In genomic region chr3L:640324-640974, dm6 we compare ENCODE assay signal across 5 fruit fly cellular contexts.
A peak's percentile ranks its signal among the peaks of the same experiment; 100 is the strongest.
TF ChIP-seq lines count a peak whose summit lies in the region.

No protein-coding gene starts in this region.

- TF ChIP-seq CTCF in whole organism, embryonic (GFP tag; optimal IDR thresholded peaks at IDR 0.05; lab: Kevin White, UChicago), result peak; percentile 33

TF ChIP-seq in whole organism, adult, 20 proteins besides CTCF, POLR2A, EP300 and RAD21 (continues in another document):
- TF ChIP-seq cnc (optimal IDR thresholded peaks at IDR 0.05; lab: Kevin White, UChicago) (no peak), CG5204 (GFP tag; optimal IDR thresholded peaks at IDR 0.05; lab: Kevin White, UChicago) (no peak), Hr96 (GFP tag; optimal IDR thresholded peaks at IDR 0.05; lab: Kevin White, UChicago) (peak; percentile 56), Clk (GFP tag; optimal IDR thresholded peaks at IDR 0.05; lab: Kevin White, UChicago) (no peak), CG1620 (GFP tag; optimal IDR thresholded peaks at IDR 0.05; lab: Kevin White, UChicago) (peak; percentile 67), Crg-1 (GFP tag; optimal IDR thresholded peaks at IDR 0.05; lab: Kevin White, UChicago) (peak; percentile 22), CG7101 (tag; optimal IDR thresholded peaks at IDR 0.05; lab: Kevin White, UChicago) (peak; percentile 69), tj (GFP tag; optimal IDR thresholded peaks at IDR 0.05; lab: Kevin White, UChicago) (peak; percentile 97), kay (GFP tag; lab: Kevin White, UChicago; ENCODE audit: borderline replicate concordance) (no peak), CG7045 (GFP tag; optimal IDR thresholded peaks at IDR 0.05; lab: Kevin White, UChicago) (no peak), cic (GFP tag; optimal IDR thresholded peaks at IDR 0.05; lab: Kevin White, UChicago) (no peak), toe (GFP tag; optimal IDR thresholded peaks at IDR 0.05; lab: Kevin White, UChicago) (no peak), CG12768 (GFP tag; optimal IDR thresholded peaks at IDR 0.05; lab: Kevin White, UChicago) (no peak), CG33017 (tag; optimal IDR thresholded peaks at IDR 0.05; lab: Kevin White, UChicago) (no peak), Mnt (GFP tag; optimal IDR thresholded peaks at IDR 0.05; lab: Kevin White, UChicago) (peak; percentile 32), CG14711 (tag; optimal IDR thresholded peaks at IDR 0.05; lab: Kevin White, UChicago) (peak; percentile 72), pad (GFP tag; optimal IDR thresholded peaks at IDR 0.05; lab: Kevin White, UChicago) (peak; percentile 81), ovo (GFP tag; optimal IDR thresholded peaks at IDR 0.05; lab: Kevin White, UChicago) (peak; percentile 81), bab1 (GFP tag; optimal IDR thresholded peaks at IDR 0.05; lab: Kevin White, UChicago) (peak; percentile 79)

TF ChIP-seq in whole organism, embryonic, 481 proteins besides CTCF, POLR2A, EP300 and RAD21 (continues in another document):
- TF ChIP-seq CHES-1-like (GFP tag; optimal IDR thresholded peaks at IDR 0.05; lab: Kevin White, UChicago) (peak; percentile 77), Sry-β (GFP tag; optimal IDR thresholded peaks at IDR 0.05; lab: Kevin White, UChicago) (no peak), CG1024 (GFP tag; IDR thresholded peaks at IDR 0.05; lab: Robert Waterston, UW) (peak; percentile 72), lilli (GFP tag; optimal IDR thresholded peaks at IDR 0.05; lab: Kevin White, UChicago) (peak; percentile 80), p53 (GFP tag; optimal IDR thresholded peaks at IDR 0.05; lab: Kevin White, UChicago) (peak; percentile 74), CG3847 (GFP tag; IDR thresholded peaks at IDR 0.05; lab: Robert Waterston, UW) (peak; percentile 61), Meics (GFP tag; optimal IDR thresholded peaks at IDR 0.05; lab: Kevin White, UChicago) (peak; percentile 79), ash1 (GFP tag; optimal IDR thresholded peaks at IDR 0.05; lab: Kevin White, UChicago) (no peak), CG10462 (GFP tag; optimal IDR thresholded peaks at IDR 0.05; lab: Kevin White, UChicago) (peak; percentile 80), zen (tag; optimal IDR thresholded peaks at IDR 0.05; lab: Kevin White, UChicago) (peak; percentile 94), abd-A (tag; optimal IDR thresholded peaks at IDR 0.05; lab: Kevin White, UChicago) (no peak), Dbx (GFP tag; IDR thresholded peaks at IDR 0.05; lab: Robert Waterston, UW) (peak; percentile 61; the same call in 1 of the 3 replicates), CG10274 (GFP tag; optimal IDR thresholded peaks at IDR 0.05; lab: Kevin White, UChicago) (no peak), CG3726 (GFP tag; IDR thresholded peaks at IDR 0.05; lab: Robert Waterston, UW) (peak; percentile 59; the same call in 1 of the 3 replicates), sim (GFP tag; IDR thresholded peaks at IDR 0.05; lab: Robert Waterston, UW) (peak; percentile 76), so (GFP tag; IDR thresholded peaks at IDR 0.05; lab: Robert Waterston, UW) (peak; percentile 73), GATAe (GFP tag; conservative IDR thresholded peaks at IDR 0.05; lab: Robert Waterston, UW) (no peak), CG4617 (GFP tag; optimal IDR thresholded peaks at IDR 0.05; lab: Kevin White, UChicago; ENCODE audit: borderline replicate concordance) (peak; percentile 40)

TF ChIP-seq in whole organism, prepupa, 60 proteins besides CTCF, POLR2A, EP300 and RAD21 (continues in another document):
- TF ChIP-seq fd59A (GFP tag; optimal IDR thresholded peaks at IDR 0.05; lab: Kevin White, UChicago) (peak; percentile 92), CG32006 (GFP tag; optimal IDR thresholded peaks at IDR 0.05; lab: Kevin White, UChicago) (peak; percentile 90), CG11902 (GFP tag; optimal IDR thresholded peaks at IDR 0.05; lab: Kevin White, UChicago) (peak; percentile 87), CG6163 (GFP tag; IDR thresholded peaks at IDR 0.05; lab: Robert Waterston, UW) (peak; percentile 92), vri (GFP tag; optimal IDR thresholded peaks at IDR 0.05; lab: Kevin White, UChicago) (peak; percentile 94), CG10669 (GFP tag; optimal IDR thresholded peaks at IDR 0.05; lab: Kevin White, UChicago) (peak; percentile 91), acj6 (GFP tag; optimal IDR thresholded peaks at IDR 0.05; lab: Kevin White, UChicago) (peak; percentile 95), lz (GFP tag; optimal IDR thresholded peaks at IDR 0.05; lab: Kevin White, UChicago) (peak; percentile 95), CG6854 (GFP tag; optimal IDR thresholded peaks at IDR 0.05; lab: Kevin White, UChicago) (peak; percentile 87), CG34406 (GFP tag; optimal IDR thresholded peaks at IDR 0.05; lab: Kevin White, UChicago) (peak; percentile 90), Smox (GFP tag; optimal IDR thresholded peaks at IDR 0.05; lab: Kevin White, UChicago) (peak; percentile 94), Sox102F (GFP tag; optimal IDR thresholded peaks at IDR 0.05; lab: Kevin White, UChicago) (peak; percentile 94), CG10631 (GFP tag; optimal IDR thresholded peaks at IDR 0.05; lab: Kevin White, UChicago) (peak; percentile 89), Hr39 (GFP tag; optimal IDR thresholded peaks at IDR 0.05; lab: Kevin White, UChicago) (peak; percentile 95), Ets21C (GFP tag; optimal IDR thresholded peaks at IDR 0.05; lab: Kevin White, UChicago) (peak; percentile 93), CG3032 (tag; optimal IDR thresholded peaks at IDR 0.05; lab: Kevin White, UChicago) (peak; percentile 92), spab (GFP tag; optimal IDR thresholded peaks at IDR 0.05; lab: Kevin White, UChicago) (peak; percentile 89), CG6792 (GFP tag; optimal IDR thresholded peaks at IDR 0.05; lab: Kevin White, UChicago) (peak; percentile 94), CG15336 (GFP tag; IDR thresholded peaks at IDR 0.05; lab: Robert Waterston, UW) (peak; percentile 87)

TF ChIP-seq in whole organism, pupa, 21 proteins besides CTCF, POLR2A, EP300 and RAD21:
- TF ChIP-seq CG15710 (tag; optimal IDR thresholded peaks at IDR 0.05; lab: Kevin White, UChicago) (peak; percentile 91), Snoo (tag; optimal IDR thresholded peaks at IDR 0.05; lab: Kevin White, UChicago) (peak; percentile 90), CG10348 (GFP tag; IDR thresholded peaks at IDR 0.05; lab: Robert Waterston, UW) (no peak), CG13204 (GFP tag; optimal IDR thresholded peaks at IDR 0.05; lab: Kevin White, UChicago) (peak; percentile 88), fd96Ca (GFP tag; IDR thresholded peaks at IDR 0.05; lab: Robert Waterston, UW) (peak; percentile 79), Pif1B (GFP tag; optimal IDR thresholded peaks at IDR 0.05; lab: Kevin White, UChicago) (peak; percentile 79), D1 (tag; optimal IDR thresholded peaks at IDR 0.05; lab: Kevin White, UChicago) (peak; percentile 78), CG4496 (GFP tag; IDR thresholded peaks at IDR 0.05; lab: Robert Waterston, UW) (peak; percentile 87), CG8301 (tag; optimal IDR thresholded peaks at IDR 0.05; lab: Kevin White, UChicago) (peak; percentile 94), CG12605 (GFP tag; IDR thresholded peaks at IDR 0.05; lab: Robert Waterston, UW) (peak; percentile 79), Ets98B (GFP tag; IDR thresholded peaks at IDR 0.05; lab: Robert Waterston, UW) (peak; percentile 70), EcR (GFP tag; optimal IDR thresholded peaks at IDR 0.05; lab: Kevin White, UChicago) (peak; percentile 96), CG17806 (tag; optimal IDR thresholded peaks at IDR 0.05; lab: Kevin White, UChicago) (peak; percentile 91), CG34367 (tag; optimal IDR thresholded peaks at IDR 0.05; lab: Kevin White, UChicago) (peak; percentile 90), CG8159 (tag; optimal IDR thresholded peaks at IDR 0.05; lab: Kevin White, UChicago) (peak; percentile 93), rn (GFP tag; IDR thresholded peaks at IDR 0.05; lab: Robert Waterston, UW) (peak; percentile 56), Pif1A (GFP tag; optimal IDR thresholded peaks at IDR 0.05; lab: Kevin White, UChicago) (peak; percentile 91), CG32121 (GFP tag; IDR thresholded peaks at IDR 0.05; lab: Robert Waterston, UW) (peak; percentile 80), CG9948 (tag; optimal IDR thresholded peaks at IDR 0.05; lab: Kevin White, UChicago) (peak; percentile 91), CG14655 (GFP tag; optimal IDR thresholded peaks at IDR 0.05; lab: Kevin White, UChicago) (peak; percentile 95), gl (tag; optimal IDR thresholded peaks at IDR 0.05; lab: Kevin White, UChicago) (peak; percentile 80)

TF ChIP-seq in whole organism, wandering third instar larva, 38 proteins besides CTCF, POLR2A, EP300 and RAD21 (continues in another document):
- TF ChIP-seq CG32264 (GFP tag; optimal IDR thresholded peaks at IDR 0.05; lab: Kevin White, UChicago), result peak; percentile 64
- no peak for TF ChIP-seq dl (GFP tag; optimal IDR thresholded peaks at IDR 0.05; lab: Kevin White, UChicago; ENCODE audit: insufficient read depth in 1 of 2, partially characterized antibody in 2 of 2)
- peak; percentile 16 for TF ChIP-seq Dif (GFP tag; optimal IDR thresholded peaks at IDR 0.05; lab: Kevin White, UChicago; ENCODE audit: partially characterized antibody)
- TF ChIP-seq br (GFP tag; optimal IDR thresholded peaks at IDR 0.05; lab: Kevin White, UChicago), result peak; percentile 93
- TF ChIP-seq fru (GFP tag; optimal IDR thresholded peaks at IDR 0.05; lab: Kevin White, UChicago), result peak; percentile 95
- peak; percentile 91 for TF ChIP-seq rgr (GFP tag; optimal IDR thresholded peaks at IDR 0.05; lab: Kevin White, UChicago)
- no peak for TF ChIP-seq Myc (optimal IDR thresholded peaks at IDR 0.05; lab: Kevin White, UChicago)
- TF ChIP-seq HLH106 (tag; optimal IDR thresholded peaks at IDR 0.05; lab: Kevin White, UChicago), result peak; percentile 91
- TF ChIP-seq lola (GFP tag; optimal IDR thresholded peaks at IDR 0.05; lab: Kevin White, UChicago), result no peak
- peak; percentile 79 for TF ChIP-seq CG9705 (GFP tag; optimal IDR thresholded peaks at IDR 0.05; lab: Kevin White, UChicago)
- peak; percentile 58 for TF ChIP-seq Dfd (GFP tag; optimal IDR thresholded peaks at IDR 0.05; lab: Kevin White, UChicago)
- peak; percentile 34 for TF ChIP-seq dsf (GFP tag; optimal IDR thresholded peaks at IDR 0.05; lab: Kevin White, UChicago; ENCODE audit: borderline replicate concordance)
- TF ChIP-seq GATAd (GFP tag; optimal IDR thresholded peaks at IDR 0.05; lab: Kevin White, UChicago), result no peak
- TF ChIP-seq pan (optimal IDR thresholded peaks at IDR 0.05; lab: Kevin White, UChicago), result no peak
- TF ChIP-seq OdsH (GFP tag; optimal IDR thresholded peaks at IDR 0.05; lab: Kevin White, UChicago), result peak; percentile 92
- no peak for TF ChIP-seq N (GFP tag; optimal IDR thresholded peaks at IDR 0.05; lab: Kevin White, UChicago)
- peak; percentile 93 for TF ChIP-seq h (GFP tag; optimal IDR thresholded peaks at IDR 0.05; lab: Kevin White, UChicago)
- no peak for TF ChIP-seq CrebA (GFP tag; optimal IDR thresholded peaks at IDR 0.05; lab: Kevin White, UChicago; ENCODE audit: borderline replicate concordance)
- peak; percentile 35 for TF ChIP-seq Jra (GFP tag; optimal IDR thresholded peaks at IDR 0.05; lab: Kevin White, UChicago)
- peak; percentile 85 for TF ChIP-seq sv (GFP tag; optimal IDR thresholded peaks at IDR 0.05; lab: Kevin White, UChicago)
- peak; percentile 43 for TF ChIP-seq Rel (GFP tag; optimal IDR thresholded peaks at IDR 0.05; lab: Kevin White, UChicago)
- TF ChIP-seq Rel (tag; optimal IDR thresholded peaks at IDR 0.05; lab: Kevin White, UChicago), result peak; percentile 52
- TF ChIP-seq sage (GFP tag; optimal IDR thresholded peaks at IDR 0.05; lab: Kevin White, UChicago), result peak; percentile 74
